Worm (Caenorhabditis elegans): ENCODE results near the gene F45E1.5.

DNA sequence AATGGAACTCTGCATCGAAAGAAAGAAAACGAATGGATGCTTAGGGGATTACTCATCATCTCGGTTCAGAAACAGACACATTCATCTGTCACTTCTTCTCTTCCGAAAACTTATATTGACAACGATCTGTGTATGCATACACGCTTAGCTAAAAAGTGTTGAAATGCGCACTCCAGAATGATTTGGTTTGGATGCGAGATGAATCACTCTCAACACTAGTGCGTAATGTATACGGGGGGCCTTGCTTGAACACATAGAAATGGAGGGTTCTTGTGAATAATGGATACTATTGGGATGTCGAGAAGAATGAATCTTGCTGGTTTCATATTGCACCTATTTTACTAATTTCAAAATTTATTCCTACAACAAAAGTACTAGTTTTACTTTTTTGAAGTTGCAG lies 12.5 kb upstream of the F45E1.5 start:
- TF ChIP-seq ama-1 (optimal IDR thresholded peaks at IDR 0.05) (no peak), flt-1 (GFP tag; IDR thresholded peaks at IDR 0.05) (no peak)
